Fruit fly (Drosophila melanogaster) whole organism, larva: ENCODE measurements around the gene RhoGEF64C.
A peak's percentile ranks its signal among the peaks of the same experiment; 100 is the strongest.

Experiments used
- noc ChIP-seq: fragments of 200-800 bp; sonication (Bioruptor generic); optimal IDR thresholded peaks from 3 replicates; lab custom pipeline; 2019; ENCODE audit warnings: missing biosample characterization, mild to moderate bottlenecking, missing genetic modification characterization, moderate library complexity

The RhoGEF64C gene

DNA sequence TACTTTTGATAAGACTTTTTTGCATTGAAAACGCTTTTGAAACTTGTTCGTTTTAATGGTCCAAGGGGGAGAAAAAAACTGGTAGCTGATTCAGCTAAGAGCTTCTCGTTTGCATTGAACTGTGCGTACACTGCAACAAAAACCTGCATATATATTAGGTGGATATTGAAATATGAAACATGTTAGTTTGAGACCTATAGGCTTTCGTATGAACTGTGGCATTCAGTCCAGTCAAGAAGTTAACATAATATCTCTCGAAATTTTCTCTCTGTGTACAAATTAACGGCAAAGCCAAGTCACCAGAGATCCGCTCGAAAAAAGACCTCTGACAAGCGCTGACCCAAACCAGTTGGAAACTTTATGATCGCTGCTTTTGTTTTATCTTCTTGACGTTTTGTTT, 5.4 kb downstream of the RhoGEF64C start:
- TF ChIP-seq noc, result peak; percentile 78

DNA sequence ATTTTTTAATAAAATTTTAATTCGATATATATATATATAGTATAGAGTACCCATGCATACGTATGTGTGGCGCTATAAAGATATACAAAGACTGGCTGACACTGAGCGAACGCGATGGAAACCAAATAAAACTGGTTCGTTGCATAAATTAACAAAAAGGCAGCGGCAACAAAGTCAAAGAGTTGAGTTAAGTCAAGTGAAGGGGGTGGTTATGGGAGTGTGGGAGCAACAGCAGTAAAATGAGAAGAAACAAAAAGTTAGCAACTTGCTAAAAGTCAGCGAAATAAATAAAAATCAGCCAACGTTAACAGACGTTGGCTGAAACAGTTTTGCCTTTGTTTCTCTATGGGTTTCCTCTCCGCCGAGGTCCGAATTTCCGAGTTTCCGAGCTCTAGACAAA, 5.9 kb downstream of the RhoGEF64C start:
- TF ChIP-seq noc, result no peak

DNA sequence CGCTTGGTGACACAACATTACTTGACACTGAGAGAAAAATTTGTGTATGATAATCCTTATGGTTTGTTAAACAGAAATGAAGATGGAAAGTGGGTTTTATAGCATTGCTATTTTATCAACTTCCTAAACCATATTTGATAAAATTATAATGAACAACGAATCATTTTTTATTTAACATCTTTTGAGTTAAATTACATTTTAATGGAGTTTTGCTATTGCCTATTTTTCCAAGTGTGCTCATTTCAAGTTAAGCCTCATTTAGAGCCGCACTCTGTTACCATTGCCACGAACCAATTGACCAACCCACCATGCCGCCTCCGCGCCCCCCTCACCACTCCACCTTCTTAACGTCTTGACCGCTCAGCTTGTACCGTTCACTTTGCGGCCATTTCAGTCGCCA, 7.5 kb downstream of the RhoGEF64C start:
- no peak for TF ChIP-seq noc

DNA sequence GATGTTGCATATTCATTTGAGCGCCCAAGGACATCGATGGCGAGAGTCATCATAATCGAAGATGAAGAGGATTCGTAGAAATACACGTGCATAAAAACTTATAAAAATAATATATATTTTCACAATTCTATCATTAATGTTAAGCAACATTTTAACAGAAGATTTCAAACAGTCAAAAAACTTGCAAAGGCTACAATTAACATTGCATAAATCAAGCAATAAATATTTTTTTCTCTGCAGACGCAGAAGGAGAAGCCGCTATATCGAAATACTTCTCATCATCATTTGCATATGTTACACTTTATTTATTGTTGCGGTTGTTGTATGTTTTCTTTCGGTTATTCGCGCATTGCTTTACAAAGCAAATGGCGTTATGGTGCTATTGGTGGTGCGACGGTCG, 9.4 kb downstream of the RhoGEF64C start:
- no peak for TF ChIP-seq noc

DNA sequence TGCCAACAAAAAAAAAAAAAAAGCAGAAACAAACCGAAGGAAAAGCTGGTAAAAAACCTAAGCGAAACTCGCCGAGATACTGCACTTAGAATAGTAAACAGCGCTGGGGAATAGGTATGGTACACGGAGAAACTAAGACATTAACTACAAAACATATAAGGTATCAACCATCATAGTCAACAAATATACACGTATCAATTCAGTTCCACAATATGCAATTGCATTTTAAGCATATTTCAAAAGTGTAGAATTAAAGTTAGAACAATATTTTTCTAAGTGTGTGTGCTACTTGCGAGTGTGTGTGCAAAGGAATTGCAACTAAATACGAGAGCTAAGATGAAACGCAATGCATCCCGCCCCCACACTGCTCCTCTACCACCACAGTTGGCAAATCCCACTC, 15.2 kb downstream of the RhoGEF64C start:
- no peak for TF ChIP-seq noc

DNA sequence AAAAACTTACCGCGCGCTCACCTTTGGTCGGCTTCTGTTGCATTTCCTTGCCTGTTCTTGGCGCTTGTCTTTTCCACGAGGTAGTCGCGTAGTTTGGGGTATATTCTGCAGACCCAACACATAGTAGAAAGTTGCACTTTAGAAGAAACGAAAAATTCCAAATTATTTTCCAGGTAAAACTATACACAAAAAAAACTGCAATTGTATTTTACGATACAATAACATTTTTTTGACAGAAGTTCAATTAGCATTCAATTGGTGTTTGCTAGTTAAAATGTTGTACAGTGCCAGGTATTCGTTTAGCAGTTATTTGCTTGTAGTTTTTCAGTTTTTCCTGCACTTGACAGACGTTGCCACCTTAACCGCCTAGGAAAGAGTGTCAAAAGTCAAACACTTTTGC, 16.0 kb downstream of the RhoGEF64C start:
- no peak for TF ChIP-seq noc

DNA sequence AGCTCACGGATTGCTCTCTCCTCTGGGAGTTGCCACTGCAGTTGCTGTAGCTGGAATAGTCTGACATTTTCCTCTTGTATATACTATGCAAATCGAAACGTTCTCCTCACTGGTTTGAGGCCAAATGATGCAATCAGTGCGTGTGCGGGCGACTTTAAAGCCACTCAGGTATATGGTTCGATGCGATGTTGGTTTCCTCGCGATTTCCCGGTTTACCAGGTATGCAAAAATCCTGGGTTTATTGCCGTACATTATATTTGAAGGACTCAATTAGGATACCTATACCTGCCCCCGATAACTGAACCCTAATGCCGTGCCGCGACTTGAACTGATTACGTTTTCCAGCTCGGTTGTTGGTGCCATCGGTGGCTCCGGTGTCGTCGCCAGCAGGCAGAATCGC, 17.2 kb downstream of the RhoGEF64C start, which contains the start of gene CG13712:
TSS of gene CG13712 (minus strand) at position 101 of the 400 bp plus-strand sequence.
- no peak for TF ChIP-seq noc

DNA sequence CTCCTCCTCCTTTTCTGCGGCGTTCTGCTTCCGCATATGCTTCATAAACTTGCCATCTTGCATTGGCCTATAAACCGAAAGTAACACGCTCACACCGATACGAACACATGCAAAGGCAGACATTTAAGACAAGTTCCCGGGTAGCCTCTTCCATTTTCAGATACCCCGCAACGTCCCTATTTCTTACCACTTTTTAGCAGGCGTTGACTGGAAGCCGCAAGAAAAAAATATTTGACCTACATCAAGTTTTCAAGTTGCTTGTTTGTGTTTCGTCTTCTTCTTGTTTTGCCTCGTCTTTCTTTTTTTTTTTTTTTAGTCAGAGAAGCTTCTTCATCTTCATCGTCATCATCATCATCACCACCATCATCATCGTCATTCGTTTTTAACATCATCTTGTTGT, 27.2 kb downstream of the RhoGEF64C start:
- no peak for TF ChIP-seq noc

DNA sequence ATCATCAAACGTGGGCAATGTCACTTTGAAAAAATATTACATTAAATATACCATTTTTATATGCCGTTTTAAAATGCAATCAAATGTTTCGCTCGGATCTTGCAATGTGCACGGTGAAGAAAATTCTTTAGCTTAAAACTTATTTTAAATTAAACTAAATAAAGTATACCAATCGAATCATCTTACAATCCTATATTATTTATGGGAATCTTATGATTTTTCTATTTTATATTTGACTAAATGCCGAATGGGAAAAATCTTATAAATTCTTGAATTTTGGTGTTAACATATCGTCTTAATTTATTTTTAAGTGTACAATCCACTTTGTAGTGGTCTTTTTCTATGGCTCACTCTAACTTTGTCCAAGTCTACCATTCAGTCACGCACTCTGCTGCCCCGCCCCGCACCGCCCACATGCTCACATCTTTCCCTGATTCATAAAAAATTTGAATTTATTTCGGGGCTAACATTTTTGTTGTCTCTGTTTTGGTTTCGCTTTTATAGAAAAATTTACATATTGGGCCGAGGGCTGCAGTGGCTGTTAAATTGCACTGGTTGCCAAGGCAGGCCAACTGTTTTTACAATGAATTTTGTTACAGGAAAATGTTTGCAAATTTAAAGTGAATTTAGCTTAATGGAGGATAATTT, 28.1 kb downstream of the RhoGEF64C start:
- TF ChIP-seq noc, result no peak

DNA sequence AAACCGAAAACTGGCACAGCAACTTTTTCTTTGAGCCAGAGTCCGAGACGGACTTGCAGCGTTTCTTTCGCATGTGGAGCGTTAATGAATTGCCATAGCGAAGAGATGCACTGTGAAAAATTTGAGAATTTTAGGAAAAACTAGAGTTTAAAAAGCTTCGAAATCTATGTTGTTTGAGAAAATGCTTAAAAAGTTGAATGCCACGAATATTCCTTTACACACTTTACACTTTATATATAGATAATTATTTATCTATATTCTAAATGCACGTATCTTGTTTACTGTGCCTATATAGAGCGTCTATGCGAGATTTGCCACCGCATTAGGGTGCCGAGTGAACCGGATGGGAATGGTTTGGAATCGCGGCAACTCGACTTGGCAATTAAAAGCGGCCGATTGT, 29.3 kb downstream of the RhoGEF64C start:
- TF ChIP-seq noc, result no peak

DNA sequence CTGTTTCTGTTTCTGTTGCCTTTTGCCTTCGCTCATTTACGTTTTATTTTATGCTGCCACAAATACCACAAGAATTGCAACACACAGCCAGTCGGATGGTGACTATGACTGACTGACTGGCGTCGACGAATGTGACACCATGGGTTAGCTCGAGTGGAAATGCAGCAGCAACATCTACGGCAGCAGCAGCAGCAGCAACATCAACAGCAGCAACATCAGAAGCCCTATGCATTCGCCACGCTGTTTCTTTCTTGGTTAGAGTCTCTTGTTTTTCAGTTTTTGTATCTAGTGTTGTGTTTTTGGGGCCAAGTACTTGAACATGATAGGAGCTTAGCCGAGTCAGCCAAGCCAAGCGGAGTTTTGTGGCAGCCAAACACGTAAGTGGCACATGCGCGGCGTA, 37.2 kb downstream of the RhoGEF64C start:
- no peak for TF ChIP-seq noc

DNA sequence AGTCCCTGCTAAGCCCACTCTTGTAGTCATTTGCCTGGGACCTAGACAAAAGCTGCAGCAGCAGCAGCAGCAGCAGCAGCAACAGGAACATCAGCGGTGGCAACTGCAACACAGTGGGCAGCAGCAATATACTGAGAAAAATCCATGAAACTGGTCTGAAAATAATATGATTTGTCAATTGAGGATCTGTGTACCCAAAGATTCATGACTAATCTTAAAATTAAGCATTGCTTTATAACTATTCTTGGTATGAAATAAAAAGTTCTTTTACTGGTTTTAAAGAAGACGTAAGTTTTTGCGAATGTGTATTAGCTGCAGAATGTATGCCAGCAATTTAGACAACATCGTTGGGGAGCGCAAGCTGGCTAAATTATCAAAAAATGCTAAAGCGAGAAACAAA, 39.1 kb downstream of the RhoGEF64C start:
- no peak for TF ChIP-seq noc

DNA sequence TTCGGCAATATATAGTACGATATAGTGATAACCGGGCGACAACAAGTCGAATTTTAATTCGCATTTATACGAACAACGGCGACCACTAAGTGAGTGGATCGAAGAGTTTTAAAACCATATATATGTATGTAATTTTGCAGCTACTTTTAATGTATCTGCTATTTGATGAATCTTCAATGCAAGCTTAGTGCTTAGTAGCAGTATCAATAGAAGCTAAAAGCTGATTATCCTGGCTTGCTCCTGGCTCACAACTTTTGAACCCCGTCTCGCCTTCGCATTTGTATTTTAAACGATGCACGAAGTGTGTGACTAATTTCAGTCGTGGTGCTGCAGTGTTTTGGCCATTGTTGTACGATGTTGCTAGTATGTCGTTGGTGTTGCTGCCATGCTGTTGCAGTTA, 44.1 kb downstream of the RhoGEF64C start:
- TF ChIP-seq noc, result no peak

DNA sequence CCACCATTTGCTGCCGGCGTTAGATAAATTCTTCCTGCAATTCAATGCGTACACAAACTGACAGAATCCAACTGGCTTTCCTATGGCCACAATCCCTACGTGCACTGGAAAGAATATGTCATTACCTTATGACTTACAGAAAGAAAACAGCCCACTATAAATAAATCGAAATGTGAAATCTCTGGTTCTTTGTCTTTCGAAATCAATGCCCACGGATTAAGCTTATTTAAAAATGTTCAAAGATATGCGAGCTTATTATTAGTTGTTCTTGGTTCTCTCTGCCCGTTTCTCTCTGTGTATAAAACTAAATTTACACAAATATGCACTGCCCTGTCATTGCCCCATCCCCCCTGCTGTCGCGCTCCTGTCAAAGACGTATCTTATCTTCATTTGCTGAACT, 52.6 kb downstream of the RhoGEF64C start:
- no peak for TF ChIP-seq noc

DNA sequence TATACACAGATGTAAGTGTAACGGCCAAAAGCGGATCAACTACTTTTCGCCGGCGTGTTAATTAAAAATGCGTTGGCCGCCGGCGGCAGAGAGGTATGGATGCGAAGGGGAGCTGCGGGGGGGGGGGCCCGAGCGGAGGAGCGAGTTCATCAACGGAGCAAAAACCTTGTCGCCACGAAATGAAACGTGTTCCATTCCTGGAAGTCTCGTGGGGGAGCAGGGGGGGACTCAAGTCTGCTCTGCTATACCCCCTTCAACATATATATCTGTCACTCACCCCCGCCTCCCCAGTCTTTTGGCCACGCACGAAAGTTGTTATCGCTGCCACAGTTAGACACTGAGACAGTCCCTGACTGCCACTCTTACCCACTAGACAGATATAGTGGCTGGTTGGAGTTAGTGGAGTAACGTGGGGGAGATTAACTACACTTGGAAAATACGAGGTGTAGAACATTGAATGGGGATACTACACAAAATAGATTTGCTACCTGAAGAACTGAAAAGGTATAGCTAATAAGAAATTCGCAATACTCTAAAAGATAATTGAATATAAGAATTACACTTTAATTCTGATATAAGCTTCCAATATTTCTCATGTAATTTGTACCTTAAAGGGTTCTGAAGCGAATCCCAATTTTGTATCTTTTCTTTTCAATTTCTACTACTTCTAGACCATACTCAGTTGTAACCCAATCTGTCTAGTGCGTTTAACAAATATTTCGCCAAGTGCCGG, 54.7 kb downstream of the RhoGEF64C start:
- no peak for TF ChIP-seq noc

DNA sequence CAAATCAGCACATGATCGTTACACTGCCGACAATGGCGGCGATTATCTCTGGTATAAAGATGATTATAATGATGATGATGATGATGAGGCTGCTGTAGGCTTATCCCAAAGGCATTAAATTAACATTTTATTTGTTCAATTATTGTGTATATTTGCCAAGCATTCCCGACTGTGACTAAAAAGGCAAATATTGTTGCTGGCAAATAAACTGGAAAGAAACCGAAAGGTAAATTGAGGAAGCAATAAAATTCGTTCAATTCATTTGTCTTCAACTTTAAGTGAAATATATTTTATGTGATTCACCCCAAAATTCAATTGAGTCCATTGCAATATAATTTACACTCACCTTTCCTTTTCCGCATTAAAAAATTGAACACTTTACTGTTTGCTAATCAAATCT, 55.5 kb downstream of the RhoGEF64C start:
- no peak for TF ChIP-seq noc

DNA sequence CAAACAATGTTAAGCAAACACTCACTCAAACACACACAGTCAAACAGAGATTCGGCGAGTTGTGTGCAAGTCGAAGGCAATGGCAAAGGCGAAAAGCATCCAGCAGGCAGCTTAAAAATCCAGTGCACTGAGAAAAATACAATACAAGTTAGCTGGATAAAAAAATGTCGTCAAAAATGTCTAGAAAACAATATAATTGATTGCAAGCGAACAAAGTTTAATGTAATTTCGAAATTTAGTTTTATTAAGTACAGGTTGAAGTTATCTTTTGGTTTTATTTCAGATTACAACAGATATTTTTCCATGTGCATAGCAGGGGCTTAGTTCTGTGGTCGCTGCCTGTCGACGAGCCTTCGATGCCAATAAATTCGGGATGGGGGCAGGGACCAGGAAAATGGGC, 56.5 kb downstream of the RhoGEF64C start:
- no peak for TF ChIP-seq noc

DNA sequence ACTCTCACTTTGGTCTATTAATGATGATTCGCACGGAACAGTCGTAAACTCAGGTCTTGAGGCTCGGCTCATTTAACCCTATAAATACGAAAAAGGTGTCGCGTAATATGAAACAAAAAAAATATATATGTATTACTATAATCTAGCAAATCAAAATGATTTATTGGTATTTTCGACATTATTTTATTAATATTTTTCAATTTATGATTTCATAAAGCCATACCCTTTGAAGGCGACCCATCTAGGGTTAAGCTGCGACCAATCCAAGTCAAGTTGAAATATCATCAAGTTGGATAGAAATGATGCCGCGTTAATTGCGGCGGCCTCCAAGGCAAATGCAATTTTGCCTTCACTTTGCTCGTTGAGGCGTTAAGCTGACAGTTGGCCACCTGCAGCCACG, 58.2 kb downstream of the RhoGEF64C start:
- no peak for TF ChIP-seq noc

DNA sequence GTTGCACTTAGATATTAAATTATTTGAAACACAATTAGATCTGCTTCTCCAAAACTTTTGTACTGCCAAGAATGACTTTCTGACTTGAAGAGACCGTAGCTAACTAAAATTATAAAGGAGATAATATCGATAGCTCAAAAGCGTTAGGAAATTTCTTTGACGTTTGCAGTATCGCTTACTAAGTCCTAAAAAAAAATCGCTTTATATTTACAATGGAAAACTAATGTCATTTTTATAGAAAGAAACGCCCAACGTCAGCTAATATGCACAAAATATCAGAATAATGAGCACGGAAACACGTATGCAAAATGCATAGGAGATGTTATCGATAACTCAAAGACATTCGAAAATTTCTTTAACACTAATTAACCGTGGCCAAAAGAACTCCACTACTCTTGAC, 61.1 kb downstream of the RhoGEF64C start, which contains the start of gene CG12493:
TSS of gene CG12493 (minus strand) at position 101 of the 400 bp plus-strand sequence.
- TF ChIP-seq noc, result no peak
